Worm (Caenorhabditis elegans) whole organism, dauer: ENCODE data around the gene sdz-19.

ENCODE experiments used
- unc-62 ChIP-seq: sonication (generic microtip); optimal IDR thresholded peaks from 2 replicates; lab custom pipeline; 2017; ENCODE audit warnings: missing biosample characterization, missing genetic modification reagents, missing genetic modification characterization

sdz-19 gene

DNA sequence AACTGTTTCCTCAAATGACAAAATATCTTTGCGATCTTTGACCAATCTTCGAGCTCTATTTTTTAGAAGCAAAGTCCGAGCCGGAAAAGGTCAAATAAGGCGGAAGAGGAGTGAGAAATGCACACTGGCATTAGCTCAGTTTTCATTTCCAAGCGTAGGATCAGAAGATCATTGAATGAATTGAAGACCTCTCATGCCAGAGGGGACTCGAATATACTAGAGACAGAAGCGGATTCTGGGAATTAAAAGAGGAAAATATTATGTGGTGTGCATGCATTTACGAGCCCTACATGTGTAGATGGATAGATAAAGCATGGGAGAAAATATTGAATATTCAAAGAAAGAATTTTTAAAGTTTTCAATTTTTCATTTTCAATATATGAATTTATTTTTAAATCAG is 10.3 kb upstream of the sdz-19 start:
- TF ChIP-seq unc-62 = no peak

DNA sequence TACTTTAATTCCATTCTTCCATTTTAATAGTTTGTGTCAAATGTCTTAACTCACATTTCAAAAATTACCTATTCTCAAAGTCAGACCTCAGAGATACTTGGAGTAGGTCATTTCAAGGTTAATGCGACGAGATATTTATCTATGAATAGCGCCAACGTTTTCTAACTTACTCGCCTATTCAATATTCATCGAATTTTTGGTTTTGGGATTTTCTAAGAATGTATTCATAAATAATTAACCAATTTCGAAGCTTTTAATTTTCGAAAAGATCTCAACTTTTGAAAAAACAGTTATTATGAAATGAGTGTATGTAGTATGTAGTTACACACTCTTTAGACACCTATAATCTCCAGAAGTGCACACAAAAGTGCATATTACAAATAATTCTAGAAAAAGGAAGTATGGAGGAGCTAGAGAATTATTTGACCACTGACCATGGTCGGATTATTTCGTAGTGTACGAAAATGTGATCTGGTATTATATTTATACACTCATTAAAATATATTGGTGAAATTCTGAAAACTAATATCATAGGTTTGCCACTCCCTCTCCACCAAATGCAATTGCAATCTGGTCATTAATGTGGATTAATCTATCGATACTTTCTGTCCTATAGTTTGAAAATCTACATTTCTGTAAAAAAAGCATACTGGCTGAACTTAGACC is 9.5 kb upstream of the sdz-19 start:
- TF ChIP-seq unc-62 = no peak

DNA sequence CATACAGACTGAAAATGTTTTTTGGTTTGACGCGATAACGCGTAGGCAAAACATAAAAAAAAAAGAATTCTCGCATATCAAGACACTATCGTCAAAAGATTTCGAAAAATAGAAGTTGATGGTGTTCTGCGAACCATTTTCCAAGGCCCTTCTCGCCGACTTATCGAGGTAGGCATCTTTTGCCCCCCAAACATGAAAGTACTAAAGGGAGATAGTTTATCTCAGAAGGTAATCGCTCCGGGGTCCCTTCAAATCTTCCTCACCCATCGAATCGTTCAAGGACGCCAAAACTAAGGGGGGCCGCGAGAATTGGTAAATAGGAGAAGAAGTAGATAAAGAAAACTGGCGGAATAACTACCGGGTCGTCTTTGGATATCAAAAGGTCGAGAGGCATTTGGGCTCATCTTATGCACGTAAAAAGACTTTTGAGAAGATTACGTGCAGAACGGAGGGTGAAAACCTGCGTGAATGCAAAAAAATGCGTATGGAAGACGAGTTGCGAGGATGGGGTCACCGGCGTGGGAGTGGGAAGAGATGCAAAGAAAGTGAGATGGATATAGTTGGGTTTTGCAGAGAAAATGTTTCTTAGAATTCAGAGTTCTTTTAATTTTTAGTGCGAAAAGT is 8.4 kb upstream of the sdz-19 start:
- no peak for TF ChIP-seq unc-62

ce11 chrX:12510148-12510785 is 7.1 kb upstream of the sdz-19 start:
- TF ChIP-seq unc-62 = no peak

DNA sequence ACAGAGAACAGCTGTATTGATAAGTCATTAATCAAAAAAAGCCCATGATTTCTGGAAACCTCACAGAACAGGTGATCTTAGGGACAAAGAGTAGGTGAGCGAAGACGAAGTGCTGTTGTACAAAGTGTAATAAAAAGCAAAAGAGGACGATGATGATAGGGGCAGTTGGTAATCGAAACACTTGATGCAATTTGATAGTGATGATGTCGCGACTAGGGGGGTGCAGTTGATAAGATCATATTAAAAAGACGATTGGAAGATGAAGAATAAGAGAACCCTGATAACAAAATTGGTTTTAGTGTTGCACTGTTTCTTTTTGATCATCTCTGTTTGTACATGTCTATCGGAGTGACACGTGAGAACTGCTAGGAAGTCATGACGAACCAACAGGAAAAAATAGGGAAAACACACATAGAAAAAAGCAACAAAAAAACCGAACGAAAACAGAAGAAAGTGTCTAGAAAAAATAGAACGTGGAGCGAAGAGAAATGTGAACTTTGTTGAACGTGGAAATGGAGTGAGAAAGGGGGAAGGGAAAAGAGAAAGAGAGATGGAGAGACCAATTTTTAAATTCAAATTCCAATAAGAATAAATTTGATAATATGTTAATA is 6.3 kb upstream of the sdz-19 start:
- TF ChIP-seq unc-62 = no peak

- no peak for TF ChIP-seq unc-62
Measured at ce11 chrX:12500777-12501176, 2.4 kb downstream of the sdz-19 start.

- no peak for TF ChIP-seq unc-62
Measured at ce11 chrX:12492467-12492866, 10.7 kb downstream of the sdz-19 start, which contains the start of gene lips-1. Gene lips-1 (plus strand): TSS chrX:12492767.

DNA sequence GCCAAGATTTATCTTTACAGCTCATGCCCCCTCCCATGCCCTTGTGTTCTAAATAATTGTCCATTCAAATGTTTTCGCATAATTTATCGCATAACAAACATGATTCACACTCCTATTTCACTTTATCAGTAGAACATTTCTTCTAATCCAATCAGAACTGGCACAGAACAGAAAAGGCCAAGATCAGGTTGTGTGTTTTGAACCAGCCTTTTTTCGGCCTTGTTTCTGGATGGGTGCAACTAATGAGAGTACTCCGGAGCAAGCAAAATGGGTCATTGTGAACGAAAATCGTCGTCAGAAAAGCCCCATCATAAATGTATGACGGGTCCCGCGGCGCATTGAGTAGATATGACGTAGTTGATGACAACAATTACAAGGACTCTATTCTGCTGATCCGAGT is 12.0 kb downstream of the sdz-19 start:
- no peak for TF ChIP-seq unc-62

DNA sequence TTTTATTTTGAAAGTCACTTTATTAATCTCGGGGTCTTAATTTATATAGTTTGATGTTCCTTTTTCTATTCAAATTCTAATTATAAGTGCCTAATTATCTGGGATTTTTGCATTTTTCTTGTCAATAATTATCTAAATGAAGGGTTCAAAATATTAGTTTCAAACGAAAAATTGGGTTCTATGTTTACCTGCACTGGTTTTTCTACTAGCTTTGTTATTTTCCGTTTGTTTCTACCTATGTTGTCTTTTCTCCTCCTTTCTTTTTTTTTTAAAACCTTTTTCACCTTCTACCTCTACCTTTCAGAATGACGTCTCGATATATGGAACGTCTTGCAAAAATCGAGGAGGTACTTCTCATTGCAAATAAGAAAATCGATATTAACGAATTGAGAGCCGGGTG is 18.4 kb downstream of the sdz-19 start, which contains the start of gene tbc-13:
Gene tbc-13, plus strand, starts transcription at position 301 of the 400 bp plus-strand sequence.
- no peak for TF ChIP-seq unc-62

DNA sequence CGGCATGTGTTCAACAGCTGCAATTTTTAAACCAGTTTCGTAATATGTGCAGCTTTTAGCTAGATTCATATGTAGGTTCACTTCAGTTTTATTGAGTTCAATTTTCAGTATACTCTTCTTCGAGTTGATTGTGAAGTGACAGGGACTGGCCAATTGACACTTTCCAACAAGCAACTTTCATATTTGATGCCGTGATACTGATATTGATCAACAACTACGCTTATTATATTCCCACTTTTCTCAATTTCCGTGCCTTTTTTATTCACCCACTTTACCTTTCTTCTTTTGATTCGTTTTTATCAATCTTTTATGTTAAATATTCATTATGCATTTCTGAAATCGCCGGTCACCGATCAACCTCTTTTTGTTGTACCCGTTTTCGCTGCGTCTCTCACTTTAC is 19.1 kb downstream of the sdz-19 start:
- TF ChIP-seq unc-62 = no peak

- TF ChIP-seq unc-62 = no peak
Measured at ce11 chrX:12480447-12480998, 22.6 kb downstream of the sdz-19 start, which contains the start of gene atf-6. Gene atf-6 (plus strand): TSS chrX:12480948.

DNA sequence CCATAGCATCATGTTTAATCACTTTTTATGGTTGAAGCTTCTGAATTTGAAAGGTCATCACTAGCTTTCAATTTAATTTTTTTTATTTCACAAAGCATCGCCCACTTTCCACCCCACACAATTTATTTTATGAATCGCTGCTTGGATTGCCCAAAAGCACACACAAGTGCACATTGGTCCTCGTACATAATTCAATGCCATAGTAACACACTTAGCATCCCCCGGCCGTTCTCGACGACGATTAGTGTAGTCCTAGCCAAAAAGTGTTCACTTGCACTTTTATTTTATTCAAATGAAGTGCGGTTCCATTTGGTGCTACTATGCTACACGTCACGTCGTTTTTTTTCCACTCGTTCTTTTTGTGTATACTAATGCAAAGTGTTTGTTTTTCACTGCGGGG is 24.1 kb downstream of the sdz-19 start:
- no peak for TF ChIP-seq unc-62

- no peak for TF ChIP-seq unc-62
Measured at ce11 chrX:12478465-12478864, 24.7 kb downstream of the sdz-19 start.

- TF ChIP-seq unc-62 = no peak
Measured at ce11 chrX:12477341-12477740, 25.8 kb downstream of the sdz-19 start, which contains the start of gene F45E6.1. Gene F45E6.1 (minus strand): TSS chrX:12477441.

DNA sequence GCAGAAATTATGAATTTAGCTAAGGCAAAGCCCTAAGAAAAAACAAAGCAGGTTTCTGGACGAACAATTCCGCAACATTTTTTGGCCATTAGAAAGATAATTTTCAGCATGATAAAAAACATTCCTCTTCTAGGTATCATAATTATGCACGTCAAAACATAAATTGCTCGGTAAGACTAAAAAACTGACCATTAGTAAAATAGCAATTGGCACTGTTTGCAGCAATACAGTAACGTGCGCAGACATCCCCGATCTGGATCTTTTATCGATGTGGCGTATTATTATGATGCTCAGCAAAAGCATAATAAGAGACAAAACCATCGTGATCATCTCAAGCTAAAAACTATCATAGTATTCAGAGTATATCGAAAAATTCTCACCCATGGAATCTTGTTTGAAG is 26.7 kb downstream of the sdz-19 start:
- no peak for TF ChIP-seq unc-62

DNA sequence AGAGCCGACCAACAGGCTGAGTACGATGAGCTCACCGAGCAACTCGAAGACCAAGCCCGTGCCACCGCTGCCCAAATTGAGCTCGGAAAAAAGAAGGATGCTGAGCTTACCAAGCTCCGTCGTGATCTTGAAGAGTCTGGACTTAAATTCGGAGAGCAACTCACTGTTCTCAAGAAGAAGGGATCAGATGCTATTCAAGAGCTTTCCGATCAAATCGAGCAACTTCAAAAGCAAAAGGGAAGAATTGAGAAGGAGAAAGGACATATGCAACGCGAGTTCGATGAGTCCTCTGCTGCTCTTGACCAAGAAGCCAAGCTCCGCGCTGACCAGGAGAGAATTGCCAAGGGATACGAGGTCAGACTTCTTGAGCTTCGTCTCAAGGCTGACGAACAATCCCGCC is 30.9 kb downstream of the sdz-19 start:
- TF ChIP-seq unc-62 = no peak

DNA sequence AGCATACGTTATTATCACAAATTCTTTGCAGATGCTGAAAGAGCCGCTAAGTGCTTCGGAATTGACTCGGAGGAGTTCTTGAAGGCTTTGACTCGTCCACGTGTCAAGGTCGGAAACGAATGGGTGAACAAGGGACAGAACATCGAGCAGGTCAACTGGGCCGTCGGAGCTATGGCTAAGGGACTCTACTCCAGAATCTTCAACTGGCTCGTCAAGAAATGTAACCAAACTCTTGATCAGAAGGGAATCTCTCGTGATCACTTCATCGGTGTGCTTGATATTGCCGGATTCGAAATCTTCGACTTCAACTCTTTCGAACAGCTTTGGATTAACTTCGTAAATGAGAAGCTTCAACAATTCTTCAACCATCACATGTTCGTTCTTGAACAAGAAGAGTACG is 33.3 kb downstream of the sdz-19 start:
- TF ChIP-seq unc-62 = no peak
